Fruit fly (Drosophila melanogaster): Measurements from ENCODE around the gene CG31269.

The CG31269 gene

dm6 chr3R:17118917-17119378 is 8.0 kb upstream of the CG31269 start (continued):
- peak; percentile 41 for TF ChIP-seq nom (GFP tag; optimal IDR thresholded peaks at IDR 0.05)
- TF ChIP-seq otp (GFP tag; IDR thresholded peaks at IDR 0.05), result no peak
- TF ChIP-seq CG31365 (tag; optimal IDR thresholded peaks at IDR 0.05), result no peak
- TF ChIP-seq CG12659 (GFP tag; optimal IDR thresholded peaks at IDR 0.05), result peak; percentile 36
- no peak for TF ChIP-seq CG7556 (GFP tag; optimal IDR thresholded peaks at IDR 0.05)
- no peak for TF ChIP-seq danr (GFP tag; IDR thresholded peaks at IDR 0.05)
- no peak for TF ChIP-seq CG3995 (GFP tag; optimal IDR thresholded peaks at IDR 0.05)
- no peak for TF ChIP-seq Max (GFP tag; optimal IDR thresholded peaks at IDR 0.05)
- TF ChIP-seq CG6272 (GFP tag; IDR thresholded peaks at IDR 0.05), result no peak
- TF ChIP-seq CG31388 (GFP tag; optimal IDR thresholded peaks at IDR 0.05), result no peak

- peak; percentile 12 for TF ChIP-seq sens (GFP tag)
- no peak for TF ChIP-seq ac (GFP tag; optimal IDR thresholded peaks at IDR 0.05)
- no peak for TF ChIP-seq CG34224 (GFP tag; IDR thresholded peaks at IDR 0.05; ENCODE audit: partially characterized antibody)
- TF ChIP-seq crol (GFP tag; IDR thresholded peaks at IDR 0.05), result no peak
- no peak for TF ChIP-seq CG4854 (GFP tag; optimal IDR thresholded peaks at IDR 0.05)
- TF ChIP-seq CTCF (GFP tag; optimal IDR thresholded peaks at IDR 0.05), result no peak
Measured at dm6 chr3R:17120165-17120564, 6.8 kb upstream of the CG31269 start, which contains the start of gene CG34278. Gene CG34278 (plus strand): TSS chr3R:17120465.

- TF ChIP-seq lab (GFP tag; optimal IDR thresholded peaks at IDR 0.05) (peak; percentile 14), gfzf (GFP tag; optimal IDR thresholded peaks at IDR 0.05) (no peak), shn (GFP tag; optimal IDR thresholded peaks at IDR 0.05) (no peak), CG12769 (tag; optimal IDR thresholded peaks at IDR 0.05) (no peak), CG1602 (GFP tag; optimal IDR thresholded peaks at IDR 0.05) (no peak)
Measured at dm6 chr3R:17121277-17121676, 5.6 kb upstream of the CG31269 start, which contains the start of gene CG42779. Gene CG42779 (plus strand): TSS chr3R:17121577.

- peak; percentile 7 for TF ChIP-seq CG7839 (tag; optimal IDR thresholded peaks at IDR 0.05)
- TF ChIP-seq gsb (GFP tag; IDR thresholded peaks at IDR 0.05), result no peak
- TF ChIP-seq psq (GFP tag; optimal IDR thresholded peaks at IDR 0.05), result no peak
- TF ChIP-seq Bgb (GFP tag; IDR thresholded peaks at IDR 0.05; ENCODE audit: partially characterized antibody), result no peak
- peak in 1 of 2 experiments; percentile 40 for TF ChIP-seq Hr51 (GFP tag; optimal IDR thresholded peaks at IDR 0.05)
- no peak for TF ChIP-seq CG32767 (GFP tag; IDR thresholded peaks at IDR 0.05)
- 0 out of 3 replicates have a peak, but pooled peaks have one; percentile 14 for TF ChIP-seq CG17361 (GFP tag; IDR thresholded peaks at IDR 0.05)
- TF ChIP-seq cad (GFP tag; optimal IDR thresholded peaks at IDR 0.05), result no peak
- peak; percentile 88; the same call in 3 of the 4 replicates for TF ChIP-seq chinmo (GFP tag; IDR thresholded peaks at IDR 0.05; ENCODE audit: partially characterized antibody)
- TF ChIP-seq CG6175 (GFP tag; IDR thresholded peaks at IDR 0.05), result peak; percentile 87
- 0 out of 2 replicates have a peak, but pooled peaks have one; percentile 37 for TF ChIP-seq CG31441 (GFP tag; IDR thresholded peaks at IDR 0.05)
- TF ChIP-seq CG2678 (tag; optimal IDR thresholded peaks at IDR 0.05), result peak; percentile 14
- TF ChIP-seq slbo (GFP tag; IDR thresholded peaks at IDR 0.05), result no peak
- TF ChIP-seq rib (GFP tag; IDR thresholded peaks at IDR 0.05), result peak; percentile 24; the same call in 1 of the 2 replicates
- peak; percentile 73 for TF ChIP-seq Adf1 (GFP tag; IDR thresholded peaks at IDR 0.05)
- no peak for TF ChIP-seq trh (GFP tag; optimal IDR thresholded peaks at IDR 0.05)
- no peak for TF ChIP-seq CG31388 (GFP tag; optimal IDR thresholded peaks at IDR 0.05)
- no peak for TF ChIP-seq Atf6 (GFP tag; IDR thresholded peaks at IDR 0.05)
- TF ChIP-seq sens (GFP tag), result peak; percentile 5
- no peak; the same call in 1 of the 2 replicates for TF ChIP-seq Drgx (GFP tag; IDR thresholded peaks at IDR 0.05)
- TF ChIP-seq CG8281 (tag; optimal IDR thresholded peaks at IDR 0.05), result peak; percentile 95
- TF ChIP-seq wdn (GFP tag; IDR thresholded peaks at IDR 0.05), result no peak
- peak; percentile 18 for TF ChIP-seq Sox102F (GFP tag; optimal IDR thresholded peaks at IDR 0.05)
- no peak for TF ChIP-seq B-H1 (GFP tag; IDR thresholded peaks at IDR 0.05)
- peak; percentile 27 for TF ChIP-seq dmrt99B (tag; optimal IDR thresholded peaks at IDR 0.05)
- TF ChIP-seq crol (GFP tag; IDR thresholded peaks at IDR 0.05), result peak; percentile 91
- peak; percentile 31 for TF ChIP-seq gem (tag; optimal IDR thresholded peaks at IDR 0.05)
Measured at dm6 chr3R:17122796-17123504, 4.0 kb upstream of the CG31269 start.

All from whole organism, embryonic.